Worm (Caenorhabditis elegans) whole organism, L2 larva: ENCODE results near the gene egl-2.

Source experiments
- C34F6.9 ChIP-seq: fragments of 150-350 bp; optimal IDR thresholded peaks from 2 replicates; lab custom pipeline; 2014; ENCODE audit warnings: missing biosample characterization, missing genetic modification characterization
- F13H6.1 ChIP-seq: sonication (generic microtip); optimal IDR thresholded peaks from 2 replicates; lab custom pipeline; 2016; ENCODE audit warnings: missing genetic modification characterization, missing compliant biosample characterization
- R02D3.7 ChIP-seq: fragments of 150-350 bp; optimal IDR thresholded peaks from 2 replicates; lab custom pipeline; 2014; ENCODE audit warnings: missing biosample characterization, missing genetic modification characterization
- Y55F3AM.14 ChIP-seq: fragments of 200-800 bp; sonication (Bioruptor generic); optimal IDR thresholded peaks from 2 replicates; lab custom pipeline; 2018; ENCODE audit warnings: mild to moderate bottlenecking, missing genetic modification characterization, missing compliant biosample characterization
- ZK546.5 ChIP-seq: sonication (generic microtip); optimal IDR thresholded peaks from 2 replicates; lab custom pipeline; 2017; ENCODE audit warnings: missing biosample characterization, missing genetic modification characterization
- alr-1 ChIP-seq: fragments of 150-350 bp; optimal IDR thresholded peaks from 2 replicates; lab custom pipeline; 2014; ENCODE audit warnings: missing biosample characterization, missing genetic modification characterization
- aly-2 ChIP-seq: fragments of 150-350 bp; optimal IDR thresholded peaks from 2 replicates; lab custom pipeline; 2014; ENCODE audit warnings: missing biosample characterization, missing genetic modification characterization
- ceh-16 ChIP-seq: fragments of 150-350 bp; optimal IDR thresholded peaks from 2 replicates; lab custom pipeline; 2014; ENCODE audit warnings: missing biosample characterization, missing genetic modification characterization
- crh-2 ChIP-seq: sonication (generic microtip); optimal IDR thresholded peaks from 2 replicates; lab custom pipeline; 2017; ENCODE audit warnings: missing biosample characterization, missing genetic modification characterization
- fos-1 ChIP-seq: fragments of 150-350 bp; optimal IDR thresholded peaks from 2 replicates; lab custom pipeline; 2014; ENCODE audit warnings: missing biosample characterization, missing genetic modification characterization
- lin-11 ChIP-seq: fragments of 150-350 bp; sonication (generic microtip); optimal IDR thresholded peaks from 2 replicates; lab custom pipeline; 2014; ENCODE audit warnings: missing biosample characterization, missing genetic modification characterization, inconsistent platforms, mixed read lengths
- lin-13 ChIP-seq: fragments of 150-350 bp; optimal IDR thresholded peaks from 2 replicates; lab custom pipeline; 2014; ENCODE audit warnings: missing biosample characterization, missing genetic modification reagents, missing genetic modification characterization
- lin-39 ChIP-seq: fragments of 150-350 bp; optimal IDR thresholded peaks from 2 replicates; lab custom pipeline; 2014; ENCODE audit warnings: missing biosample characterization, missing genetic modification reagents, missing genetic modification characterization
- lsy-2 ChIP-seq, 2 experiments: fragments of 150-350 bp in 1 of 2; sonication (generic microtip) in 1 of 2; optimal IDR thresholded peaks; 2 replicates each; lab custom pipeline; 2014 to 2017; ENCODE audit warnings: missing biosample characterization in 2 of 2, missing genetic modification characterization in 2 of 2
- mab-5 ChIP-seq: fragments of 150-350 bp; optimal IDR thresholded peaks from 2 replicates; lab custom pipeline; 2014; ENCODE audit warnings: missing biosample characterization, missing genetic modification characterization
- mdl-1 ChIP-seq, 2 experiments: fragments of 150-350 bp in 1 of 2; sonication (generic microtip) in 1 of 2; optimal IDR thresholded peaks; 2 replicates each; lab custom pipeline; 2017; ENCODE audit warnings: missing biosample characterization in 2 of 2, missing genetic modification characterization in 2 of 2
- nhr-11 ChIP-seq: fragments of 150-350 bp; optimal IDR thresholded peaks from 2 replicates; lab custom pipeline; 2014; ENCODE audit warnings: missing biosample characterization, missing genetic modification characterization
- nhr-129 ChIP-seq: fragments of 150-350 bp; optimal IDR thresholded peaks from 2 replicates; lab custom pipeline; 2014; ENCODE audit warnings: missing biosample characterization, missing genetic modification characterization
- nhr-21 ChIP-seq: fragments of 150-350 bp; optimal IDR thresholded peaks from 2 replicates; lab custom pipeline; 2014; ENCODE audit warnings: missing biosample characterization, missing genetic modification characterization
- nhr-23 ChIP-seq: fragments of 150-350 bp; optimal IDR thresholded peaks from 2 replicates; lab custom pipeline; 2014; ENCODE audit warnings: missing biosample characterization, missing genetic modification reagents, missing genetic modification characterization
- nhr-237 ChIP-seq: fragments of 150-350 bp; optimal IDR thresholded peaks from 2 replicates; lab custom pipeline; 2014; ENCODE audit warnings: missing biosample characterization, missing genetic modification characterization
- nhr-6 ChIP-seq: fragments of 150-350 bp; optimal IDR thresholded peaks from 2 replicates; lab custom pipeline; 2014; ENCODE audit warnings: missing biosample characterization, missing genetic modification characterization
- nhr-77 ChIP-seq: fragments of 150-350 bp; optimal IDR thresholded peaks from 2 replicates; lab custom pipeline; 2014; ENCODE audit warnings: missing biosample characterization, missing genetic modification characterization
- peb-1 ChIP-seq: fragments of 150-350 bp; optimal IDR thresholded peaks from 2 replicates; lab custom pipeline; 2014; ENCODE audit warnings: missing biosample characterization, missing genetic modification characterization
- skn-1 ChIP-seq: sonication (generic microtip); optimal IDR thresholded peaks from 2 replicates; lab custom pipeline; 2017; ENCODE audit warnings: missing biosample characterization, missing genetic modification characterization
- sma-3 ChIP-seq: sonication (generic microtip); optimal IDR thresholded peaks from 2 replicates; lab custom pipeline; 2016; ENCODE audit warnings: missing genetic modification reagents, missing genetic modification characterization, missing compliant biosample characterization
- sma-9 ChIP-seq, 2 experiments: fragments of 150-350 bp in 1 of 2; sonication (generic microtip) in 1 of 2; optimal IDR thresholded peaks; 2 replicates each; lab custom pipeline; 2014 to 2016; ENCODE audit warnings: missing genetic modification characterization in 2 of 2, mild to moderate bottlenecking in 1 of 2, missing biosample characterization in 1 of 2, missing compliant biosample characterization in 1 of 2, missing genetic modification reagents in 1 of 2, moderate library complexity in 1 of 2
- snpc-4 ChIP-seq: fragments of 150-350 bp; optimal IDR thresholded peaks from 2 replicates; lab custom pipeline; 2014; ENCODE audit warnings: missing biosample characterization, missing genetic modification characterization
- unc-39 ChIP-seq: fragments of 150-350 bp; optimal IDR thresholded peaks from 2 replicates; lab custom pipeline; 2014; ENCODE audit warnings: missing biosample characterization, missing genetic modification characterization
- unc-55 ChIP-seq: fragments of 150-350 bp; sonication (generic microtip); optimal IDR thresholded peaks from 3 replicates; lab custom pipeline; 2014; ENCODE audit warnings: missing biosample characterization, missing genetic modification reagents, missing genetic modification characterization
- zag-1 ChIP-seq: fragments of 150-350 bp; optimal IDR thresholded peaks from 2 replicates; lab custom pipeline; 2014; ENCODE audit warnings: missing biosample characterization, missing genetic modification characterization
- ztf-1 ChIP-seq: fragments of 200-800 bp; sonication (Bioruptor generic); conservative IDR thresholded peaks from 2 replicates; pipeline ENCODE4 v1.3.6; 2022; ENCODE audit warnings: missing genetic modification characterization, missing compliant biosample characterization
- ztf-11 ChIP-seq: sonication (generic microtip); optimal IDR thresholded peaks from 2 replicates; lab custom pipeline; 2017; ENCODE audit warnings: missing biosample characterization, missing genetic modification characterization

Gene egl-2

DNA sequence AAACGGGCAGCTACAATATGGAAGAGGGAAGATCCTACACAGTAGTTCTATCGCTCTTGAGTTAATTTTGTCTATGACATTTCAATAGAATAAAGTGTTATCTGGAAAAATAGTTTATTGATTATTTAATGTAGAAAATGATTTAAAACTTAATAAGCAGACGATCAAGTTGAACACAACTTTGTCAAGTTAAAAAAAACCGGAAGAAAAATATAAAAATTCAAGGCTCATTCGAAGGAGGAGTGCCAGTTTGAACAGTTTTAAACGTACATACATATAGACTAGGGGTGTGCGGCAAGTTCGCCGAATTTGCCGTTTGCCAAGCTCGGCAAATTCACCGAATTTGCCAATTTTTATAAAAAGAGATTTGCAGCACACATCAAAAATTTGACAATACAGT, at the start of gene egl-2:
egl-2 (minus strand) TSS at position 101 of the 400 bp plus-strand sequence.
- TF ChIP-seq lsy-2 (tag; optimal IDR thresholded peaks at IDR 0.05; lab: Kevin White, UChicago) (no peak), alr-1 (tag; lab: Kevin White, UChicago) (no peak), lin-39 (no peak), ceh-16 (tag; lab: Kevin White, UChicago) (no peak), F13H6.1 (no peak), ZK546.5 (tag; lab: Kevin White, UChicago) (no peak), nhr-23 (tag; lab: Kevin White, UChicago) (no peak), sma-3 (no peak), nhr-21 (tag; lab: Kevin White, UChicago) (no peak), aly-2 (tag; lab: Kevin White, UChicago) (no peak), R02D3.7 (tag; lab: Kevin White, UChicago) (no peak), unc-55 (no peak), skn-1 (tag; lab: Kevin White, UChicago) (no peak), nhr-6 (tag; lab: Kevin White, UChicago) (no peak), lin-11 (tag; lab: Kevin White, UChicago) (no peak)

DNA sequence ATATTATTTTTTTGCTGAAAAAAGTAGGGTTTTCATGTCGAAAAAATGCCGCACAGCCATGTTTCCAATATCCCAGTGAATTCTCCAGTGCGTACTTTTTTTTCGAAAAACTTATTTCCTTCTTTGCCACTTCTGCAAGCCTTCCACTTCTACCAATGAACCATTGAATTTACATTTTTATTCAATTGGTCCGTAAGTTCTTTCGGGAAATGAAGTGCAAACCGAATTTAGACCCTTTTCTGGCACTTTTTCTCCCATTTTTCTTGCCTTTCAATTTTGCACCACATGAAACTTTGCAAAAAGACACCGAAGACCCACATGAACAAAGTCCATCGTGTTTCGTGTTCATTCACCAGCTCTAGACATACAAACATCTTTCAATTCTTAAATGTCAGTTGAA, 43.6 kb upstream of the egl-2 start:
- TF ChIP-seq lin-13 = no peak

DNA sequence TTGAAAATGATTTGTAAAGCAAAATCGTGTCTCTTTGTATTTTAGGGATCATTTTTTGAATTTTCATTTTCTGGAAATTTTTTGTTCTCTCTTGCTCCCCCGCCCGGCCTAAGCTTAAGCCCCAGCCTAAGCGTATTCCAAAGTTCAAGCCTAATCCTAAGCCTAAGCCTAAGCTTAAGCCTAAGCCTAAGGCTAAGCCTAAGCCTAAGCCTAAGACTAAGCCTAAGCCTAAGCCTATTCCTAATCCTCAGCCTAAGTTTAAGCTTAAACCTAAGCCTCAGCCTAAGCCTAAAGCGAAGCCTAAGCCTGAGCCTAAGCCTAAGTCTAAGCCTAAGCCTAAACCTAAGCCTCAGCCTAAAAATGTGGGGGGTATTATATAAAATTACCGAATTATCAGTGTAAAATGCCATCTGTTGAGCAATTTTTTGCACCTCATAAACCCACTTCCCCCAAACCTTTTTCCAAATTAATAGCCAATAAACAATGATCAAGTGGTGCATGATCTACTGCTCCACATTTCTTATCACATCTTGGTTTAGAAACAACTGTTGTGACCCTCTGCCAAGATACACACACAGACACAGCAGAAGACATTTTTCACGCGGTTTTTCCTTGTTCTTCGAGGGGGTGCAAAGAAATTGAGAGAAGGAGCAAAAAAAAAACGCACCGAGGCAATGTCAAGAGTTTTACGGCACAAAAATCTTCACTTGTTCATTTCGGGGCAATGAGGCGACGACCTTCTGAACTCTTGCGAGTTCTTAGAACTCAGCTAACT, 42.3 kb upstream of the egl-2 start:
- peak; percentile 9 for TF ChIP-seq sma-9 (GFP tag; optimal IDR thresholded peaks at IDR 0.05; lab: Kevin White, UChicago)
- no peak for TF ChIP-seq sma-9 (tag; optimal IDR thresholded peaks at IDR 0.05; lab: Kevin White, UChicago)
- no peak for TF ChIP-seq R02D3.7 (tag; lab: Kevin White, UChicago)

DNA sequence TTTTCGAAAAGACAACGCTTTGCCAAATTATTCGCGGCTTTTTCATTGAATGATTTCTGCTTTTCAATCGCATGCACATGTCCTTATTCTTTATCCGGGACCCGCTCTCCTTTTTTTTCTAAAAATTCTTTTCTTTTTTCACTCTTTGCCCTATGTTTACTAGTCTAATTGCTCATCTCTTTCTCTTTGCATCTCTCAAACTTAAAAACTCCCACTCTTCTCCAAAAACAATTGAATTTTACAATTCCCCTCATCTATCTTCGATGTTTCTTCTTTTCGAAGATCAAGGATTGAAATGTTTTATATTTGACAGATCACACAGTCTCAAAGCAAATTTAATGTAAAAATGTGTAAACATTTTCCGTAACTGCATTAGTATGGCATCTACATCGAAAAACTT, 38.6 kb upstream of the egl-2 start:
- no peak for TF ChIP-seq sma-9 (GFP tag; optimal IDR thresholded peaks at IDR 0.05; lab: Kevin White, UChicago)
- TF ChIP-seq sma-9 (tag; optimal IDR thresholded peaks at IDR 0.05; lab: Kevin White, UChicago) = no peak
- no peak for TF ChIP-seq nhr-6 (tag; lab: Kevin White, UChicago)
- no peak for TF ChIP-seq ztf-11 (tag; lab: Kevin White, UChicago)
- no peak for TF ChIP-seq lin-11 (tag; lab: Kevin White, UChicago)
- TF ChIP-seq, all 48 proteins: peak for 0

DNA sequence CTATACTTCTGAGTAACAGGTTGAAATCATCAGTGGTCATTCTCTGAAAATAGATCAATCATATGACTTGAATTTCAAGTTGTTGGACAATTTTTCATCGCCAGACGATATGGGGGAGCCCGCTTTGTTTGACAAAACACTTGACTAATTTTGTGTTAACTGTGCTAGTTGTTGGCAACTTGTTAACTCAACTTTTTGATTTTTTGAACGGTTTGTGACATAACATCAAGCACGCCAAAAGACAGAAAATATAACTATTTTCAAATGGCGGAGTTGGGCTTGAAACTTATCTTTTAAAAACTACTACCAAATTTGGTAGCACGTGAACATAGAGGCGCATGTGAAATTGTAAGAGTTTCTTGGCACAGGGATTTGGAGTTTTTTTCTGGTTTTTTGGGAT, 36.8 kb upstream of the egl-2 start:
- TF ChIP-seq nhr-129 (tag; lab: Kevin White, UChicago) (no peak), zag-1 (tag; lab: Kevin White, UChicago) (no peak), R02D3.7 (tag; lab: Kevin White, UChicago) (no peak), ZK546.5 (tag; lab: Kevin White, UChicago) (no peak), ceh-16 (tag; lab: Kevin White, UChicago) (no peak), crh-2 (no peak), ztf-11 (tag; lab: Kevin White, UChicago) (no peak), unc-55 (no peak), mdl-1 (tag; optimal IDR thresholded peaks at IDR 0.05; lab: Kevin White, UChicago) (no peak), snpc-4 (no peak), skn-1 (tag; lab: Kevin White, UChicago) (no peak)
- TF ChIP-seq, all 48 proteins: peak for 0

DNA sequence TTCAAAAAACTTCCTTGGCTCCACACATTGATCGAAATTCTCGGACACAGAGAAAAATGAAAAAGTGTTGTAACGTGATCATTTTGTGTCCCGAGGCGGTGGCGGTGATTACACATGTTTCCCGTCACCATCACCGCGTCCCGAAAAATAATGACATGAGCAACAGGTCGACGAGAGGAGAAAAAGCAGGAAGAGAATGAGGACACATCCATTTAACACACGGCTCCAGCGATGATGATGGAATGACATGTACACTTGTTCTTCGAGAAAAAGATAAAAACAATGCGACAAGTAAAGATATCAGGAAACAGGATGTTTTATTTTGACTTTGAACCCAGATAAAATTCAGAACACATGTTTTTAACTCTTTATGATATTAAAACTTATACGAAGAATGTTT, 28.2 kb upstream of the egl-2 start:
- TF ChIP-seq nhr-237 (tag; lab: Kevin White, UChicago) (no peak), nhr-23 (tag; lab: Kevin White, UChicago) (no peak), C34F6.9 (no peak), lsy-2 (tag; optimal IDR thresholded peaks at IDR 0.05; lab: Kevin White, UChicago) (peak in 1 of 2 experiments; percentile 12), fos-1 (tag; lab: Kevin White, UChicago) (no peak), aly-2 (tag; lab: Kevin White, UChicago) (no peak), F13H6.1 (peak; percentile 31), peb-1 (tag; lab: Kevin White, UChicago) (no peak), unc-39 (tag; lab: Kevin White, UChicago) (no peak), ztf-1 (no peak), ceh-16 (tag; lab: Kevin White, UChicago) (no peak), sma-3 (no peak), nhr-129 (tag; lab: Kevin White, UChicago) (peak; percentile 46), mab-5 (tag; lab: Kevin White, UChicago) (no peak), Y55F3AM.14 (GFP tag; lab: Kevin White, UChicago) (no peak), nhr-11 (tag; lab: Kevin White, UChicago) (no peak), R02D3.7 (tag; lab: Kevin White, UChicago) (no peak), snpc-4 (no peak), nhr-77 (tag; lab: Kevin White, UChicago) (no peak), ztf-11 (tag; lab: Kevin White, UChicago) (no peak)
